Fruit fly (Drosophila melanogaster) whole organism, embryonic: ENCODE data around the gene CG43321.

Source experiments
- Antp ChIP-seq: fragments of 200-800 bp; sonication (Bioruptor generic); optimal IDR thresholded peaks from 3 replicates; lab custom pipeline; 2016; ENCODE audit warnings: missing biosample characterization, missing genetic modification characterization
- Atf-2 ChIP-seq: fragments of 200-800 bp; sonication (Bioruptor generic); optimal IDR thresholded peaks from 2 replicates; lab custom pipeline; 2016; ENCODE audit warnings: missing biosample characterization, missing genetic modification characterization
- B-H1 ChIP-seq: fragments of 200-800 bp; sonication (Bioruptor generic); IDR thresholded peaks from 3 replicates; pipeline ENCODE4 v1.3.6; 2022; ENCODE audit warnings: missing biosample characterization, missing genetic modification characterization
- CG11247 ChIP-seq: fragments of 200-800 bp; sonication (Bioruptor generic); IDR thresholded peaks from 2 replicates; pipeline ENCODE4 v1.3.6; 2022; ENCODE audit warnings: missing biosample characterization, missing genetic modification characterization
- CG11398 ChIP-seq: fragments of 200-800 bp; sonication (Bioruptor generic); optimal IDR thresholded peaks from 2 replicates; lab custom pipeline; 2016; ENCODE audit warnings: missing biosample characterization, missing genetic modification characterization
- CG11696 ChIP-seq: fragments of 200-800 bp; sonication (Bioruptor generic); IDR thresholded peaks from 2 replicates; pipeline ENCODE4 v1.3.6; 2022; ENCODE audit warnings: missing biosample characterization, missing genetic modification characterization
- CG12769 ChIP-seq: fragments of 200-800 bp; sonication (Bioruptor generic); optimal IDR thresholded peaks from 2 replicates; lab custom pipeline; 2019; ENCODE audit warnings: missing biosample characterization, mild to moderate bottlenecking, missing genetic modification characterization, moderate library complexity
- CG17328 ChIP-seq: fragments of 200-800 bp; sonication (Bioruptor generic); IDR thresholded peaks from 2 replicates; pipeline ENCODE4 v1.3.6; 2022; ENCODE audit warnings: missing biosample characterization, missing genetic modification characterization
- CG17912 ChIP-seq: fragments of 200-800 bp; sonication (Bioruptor generic); optimal IDR thresholded peaks from 2 replicates; lab custom pipeline; 2018; ENCODE audit warnings: missing biosample characterization, mild to moderate bottlenecking, missing genetic modification characterization
- CG18599 ChIP-seq: fragments of 200-800 bp; sonication (Bioruptor generic); optimal IDR thresholded peaks from 3 replicates; lab custom pipeline; 2017; ENCODE audit warnings: missing biosample characterization, missing genetic modification characterization, mild to moderate bottlenecking, moderate library complexity, missing genetic modification reagents
- CG3281 ChIP-seq: fragments of 200-800 bp; sonication (Bioruptor generic); optimal IDR thresholded peaks from 3 replicates; lab custom pipeline; 2017; ENCODE audit warnings: missing biosample characterization, mild to moderate bottlenecking, missing genetic modification characterization
- CG34422 ChIP-seq: fragments of 200-800 bp; sonication (Bioruptor generic); IDR thresholded peaks from 3 replicates; pipeline ENCODE4 v1.3.6; 2022; ENCODE audit warnings: missing biosample characterization, missing genetic modification characterization
- CG6854 ChIP-seq: fragments of 200-800 bp; sonication (Bioruptor generic); optimal IDR thresholded peaks from 3 replicates; lab custom pipeline; 2017; ENCODE audit warnings: missing biosample characterization, mild to moderate bottlenecking, missing genetic modification characterization
- CG7556 ChIP-seq: fragments of 200-800 bp; sonication (Bioruptor generic); optimal IDR thresholded peaks from 2 replicates; lab custom pipeline; 2017; ENCODE audit warnings: missing biosample characterization, mild to moderate bottlenecking, missing genetic modification characterization
- CG8290 ChIP-seq, 3 experiments: fragments of 200-800 bp; sonication (Bioruptor generic); optimal IDR thresholded peaks; 2 replicates each; lab custom pipeline; 2016 to 2019; ENCODE audit warnings: missing biosample characterization in 3 of 3, missing genetic modification characterization in 3 of 3, mild to moderate bottlenecking in 2 of 3, moderate library complexity in 1 of 3
- CG9727 ChIP-seq: fragments of 200-800 bp; sonication (Bioruptor generic); optimal IDR thresholded peaks from 3 replicates; lab custom pipeline; 2017; ENCODE audit warnings: missing biosample characterization, mild to moderate bottlenecking, missing genetic modification characterization
- Dfd ChIP-seq, 2 experiments: fragments of >200 bp; optimal IDR thresholded peaks; 2 replicates each; lab custom pipeline; 2017; ENCODE audit warnings: missing biosample characterization in 2 of 2, missing genetic modification characterization in 2 of 2
- E2f2 ChIP-seq: fragments of 200-800 bp; sonication (Bioruptor generic); IDR thresholded peaks from 2 replicates; pipeline ENCODE4 v1.3.6; 2022; ENCODE audit warnings: missing biosample characterization, missing genetic modification characterization
- H15 ChIP-seq: fragments of 200-800 bp; sonication (Bioruptor generic); IDR thresholded peaks from 3 replicates; pipeline ENCODE4 v1.3.6; 2022; ENCODE audit warnings: missing biosample characterization, missing genetic modification characterization
- Hr51 ChIP-seq, 2 experiments: fragments of 200-800 bp; sonication (Bioruptor generic); optimal IDR thresholded peaks; 2 replicates in 1 of 2; 3 replicates in 1 of 2; lab custom pipeline; 2016 to 2018; ENCODE audit warnings: missing biosample characterization in 2 of 2, missing genetic modification characterization in 2 of 2, mild to moderate bottlenecking in 1 of 2, moderate library complexity in 1 of 2
- Hr78 ChIP-seq, 2 experiments: fragments of 200-800 bp in 1 of 2; fragments of >200 bp in 1 of 2; sonication (Bioruptor generic) in 1 of 2; optimal IDR thresholded peaks; 2 replicates each; lab custom pipeline; 2017 to 2019; ENCODE audit warnings: missing biosample characterization in 2 of 2, missing genetic modification characterization in 2 of 2, mild to moderate bottlenecking in 1 of 2, moderate library complexity in 1 of 2
- Med ChIP-seq: fragments of 200-800 bp; sonication (Bioruptor generic); peaks from one replicate; lab custom pipeline; 2016; ENCODE audit warnings: missing biosample characterization, missing genetic modification characterization, mild to moderate bottlenecking, inconsistent platforms, moderate library complexity
- Mes4 ChIP-seq: fragments of 200-800 bp; sonication (Bioruptor generic); optimal IDR thresholded peaks from 2 replicates; lab custom pipeline; 2016; ENCODE audit warnings: missing biosample characterization, missing genetic modification characterization
- NC2α ChIP-seq: fragments of 200-800 bp; sonication (Bioruptor generic); optimal IDR thresholded peaks from 2 replicates; lab custom pipeline; 2016; ENCODE audit warnings: missing biosample characterization, missing genetic modification characterization
- Oaz ChIP-seq: fragments of 200-800 bp; sonication (Bioruptor generic); IDR thresholded peaks from 2 replicates; pipeline ENCODE4 v1.3.6; 2022; ENCODE audit warnings: missing biosample characterization, missing genetic modification characterization
- Optix ChIP-seq: fragments of 200-800 bp; sonication (Bioruptor generic); IDR thresholded peaks from 3 replicates; pipeline ENCODE4 v1.3.6; 2022; ENCODE audit warnings: missing biosample characterization, missing genetic modification characterization
- PHDP ChIP-seq: fragments of 200-800 bp; sonication (Bioruptor generic); optimal IDR thresholded peaks from 3 replicates; lab custom pipeline; 2018; ENCODE audit warnings: missing biosample characterization, mild to moderate bottlenecking, missing genetic modification characterization, moderate library complexity
- Sox100B ChIP-seq: fragments of 200-800 bp; sonication (Bioruptor generic); optimal IDR thresholded peaks from 3 replicates; lab custom pipeline; 2018; ENCODE audit warnings: missing biosample characterization, mild to moderate bottlenecking, missing genetic modification characterization
- Xrp1 ChIP-seq: fragments of 200-800 bp; sonication (Bioruptor generic); IDR thresholded peaks from 2 replicates; pipeline ENCODE4 v1.3.6; 2022; ENCODE audit warnings: missing biosample characterization, missing genetic modification characterization
- ara ChIP-seq: fragments of 200-800 bp; sonication (Bioruptor generic); IDR thresholded peaks from 2 replicates; pipeline ENCODE4 v1.3.6; 2022; ENCODE audit warnings: missing biosample characterization, missing genetic modification characterization
- ci ChIP-seq: fragments of 200-800 bp; sonication (Bioruptor generic); IDR thresholded peaks from 3 replicates; pipeline ENCODE4 v1.3.6; 2022; ENCODE audit warnings: missing biosample characterization, missing genetic modification characterization
- fd102C ChIP-seq: fragments of 200-800 bp; sonication (Bioruptor generic); optimal IDR thresholded peaks from 2 replicates; lab custom pipeline; 2018; ENCODE audit warnings: missing biosample characterization, mild to moderate bottlenecking, missing genetic modification characterization, moderate library complexity
- gem ChIP-seq: fragments of 200-800 bp; sonication (Bioruptor generic); optimal IDR thresholded peaks from 2 replicates; lab custom pipeline; 2019; ENCODE audit warnings: missing biosample characterization, mild to moderate bottlenecking, missing genetic modification characterization, moderate library complexity
- kah ChIP-seq: fragments of 200-800 bp; sonication (Bioruptor generic); optimal IDR thresholded peaks from 2 replicates; lab custom pipeline; 2018; ENCODE audit warnings: missing biosample characterization, mild to moderate bottlenecking, missing genetic modification characterization
- kni ChIP-seq: fragments of 200-800 bp; sonication (Bioruptor generic); optimal IDR thresholded peaks from 3 replicates; lab custom pipeline; 2017; ENCODE audit warnings: mild to moderate bottlenecking, missing biosample characterization, missing genetic modification reagents, missing genetic modification characterization
- maf-S ChIP-seq: fragments of 200-800 bp; sonication (Bioruptor generic); optimal IDR thresholded peaks from 2 replicates; lab custom pipeline; 2016; ENCODE audit warnings: missing biosample characterization, missing genetic modification characterization
- onecut ChIP-seq: fragments of 200-800 bp; sonication (Bioruptor generic); IDR thresholded peaks from 2 replicates; pipeline ENCODE4 v1.3.6; 2022; ENCODE audit warnings: missing biosample characterization, missing genetic modification characterization
- peb ChIP-seq: fragments of 200-800 bp; sonication (Bioruptor generic); IDR thresholded peaks from 2 replicates; pipeline ENCODE4 v1.3.6; 2022; ENCODE audit warnings: missing biosample characterization, missing genetic modification characterization
- row ChIP-seq: fragments of 200-800 bp; sonication (Bioruptor generic); IDR thresholded peaks from 3 replicates; pipeline ENCODE4 v1.3.6; 2022; ENCODE audit warnings: missing biosample characterization, missing genetic modification characterization
- sd ChIP-seq: fragments of 200-800 bp; sonication (Bioruptor generic); optimal IDR thresholded peaks from 3 replicates; lab custom pipeline; 2018; ENCODE audit warnings: missing biosample characterization, mild to moderate bottlenecking, missing genetic modification characterization, moderate library complexity
- sens ChIP-seq: fragments of 200-800 bp; sonication (Bioruptor generic); peaks from one replicate; lab custom pipeline; 2016; ENCODE audit warnings: missing biosample characterization, missing genetic modification characterization
- seq ChIP-seq: fragments of 200-800 bp; sonication (Bioruptor generic); IDR thresholded peaks from 2 replicates; pipeline ENCODE4 v1.3.6; 2022; ENCODE audit warnings: missing biosample characterization, missing genetic modification characterization
- sob ChIP-seq: fragments of 200-800 bp; sonication (Bioruptor generic); IDR thresholded peaks from 2 replicates; pipeline ENCODE4 v1.3.6; 2022; ENCODE audit warnings: missing biosample characterization, missing genetic modification characterization
- toy ChIP-seq: fragments of 200-800 bp; sonication (Bioruptor generic); IDR thresholded peaks from 2 replicates; pipeline ENCODE4 v1.3.6; 2022; ENCODE audit warnings: missing biosample characterization, missing genetic modification characterization
- wek ChIP-seq: fragments of 200-800 bp; sonication (Bioruptor generic); optimal IDR thresholded peaks from 3 replicates; lab custom pipeline; 2018; ENCODE audit warnings: missing biosample characterization, mild to moderate bottlenecking, missing genetic modification characterization, moderate library complexity

Gene CG43321

DNA sequence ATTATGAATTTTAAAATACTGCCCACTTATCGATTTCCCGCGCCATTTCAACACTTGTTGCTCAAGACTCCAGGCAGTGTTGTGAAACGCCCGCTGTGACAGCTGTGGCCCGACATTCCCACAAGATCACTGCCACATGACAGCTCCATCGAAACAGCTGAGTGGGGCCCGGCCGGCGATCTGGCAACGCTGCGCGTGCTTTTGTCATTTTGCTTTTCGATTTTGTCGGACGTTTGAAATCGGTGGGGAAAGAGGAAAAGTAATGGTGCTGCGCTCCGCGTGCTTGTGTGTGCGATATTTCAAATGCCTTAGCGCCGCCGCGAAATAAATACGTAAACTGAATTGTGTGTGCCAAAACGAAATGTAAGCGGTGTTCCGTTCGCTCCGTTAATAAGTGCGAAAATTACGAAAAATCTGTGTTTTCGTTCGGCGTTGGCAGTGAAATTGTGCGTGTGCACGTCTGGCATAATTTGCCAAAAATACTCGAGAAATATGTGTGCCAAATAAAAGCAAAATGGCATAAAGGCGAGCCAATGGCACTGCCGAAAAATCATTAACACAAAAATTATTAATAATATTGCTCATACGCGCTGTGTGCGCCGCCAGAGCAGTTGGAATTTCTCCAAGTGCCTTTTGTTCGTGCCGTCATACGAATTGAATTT is 30.2 kb downstream of the CG43321 start (continued):
- TF ChIP-seq H15 (GFP tag; lab: Robert Waterston, UW): peak; percentile 26; the same call in 1 of the 3 replicates

DNA sequence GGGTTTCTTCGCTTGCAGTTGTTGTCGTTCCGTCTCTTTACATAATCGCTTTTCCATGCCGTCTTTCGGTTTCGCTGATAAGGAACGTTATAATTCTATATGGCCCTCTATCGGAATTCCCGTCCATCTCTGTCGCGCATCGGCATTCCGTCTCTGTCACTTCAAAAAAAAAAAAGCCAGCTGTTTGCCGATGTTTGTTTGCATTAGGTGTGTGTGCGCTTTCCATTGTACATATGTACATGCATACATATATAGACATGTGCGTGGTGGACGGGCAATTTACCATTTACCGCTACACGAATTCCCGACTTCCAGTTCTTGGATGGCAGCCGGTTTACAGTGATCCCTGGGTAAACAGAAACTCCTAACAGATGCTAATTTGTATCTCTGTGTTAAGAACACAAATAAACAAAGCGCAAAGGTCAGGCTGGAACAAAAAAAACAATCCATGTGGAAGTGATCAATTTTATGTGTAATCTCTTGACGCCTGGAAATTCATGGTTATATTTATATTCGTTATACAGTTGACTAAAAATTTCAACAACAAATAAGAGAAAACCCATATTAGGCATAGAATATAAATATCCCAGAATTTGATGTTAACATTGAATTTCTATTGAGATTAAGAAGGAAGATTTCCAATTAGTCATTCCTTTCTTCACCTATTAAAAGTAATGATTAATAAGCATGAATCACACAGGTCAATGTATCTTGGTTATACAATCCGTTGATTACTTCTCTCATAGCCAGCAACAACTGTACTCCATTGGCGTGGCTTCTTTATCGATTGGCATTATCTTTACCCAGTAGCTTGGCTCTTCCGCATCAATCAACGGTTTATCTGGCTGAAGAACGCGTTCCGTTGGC is 31.2 kb downstream of the CG43321 start:
- TF ChIP-seq CG11696 (GFP tag; lab: Robert Waterston, UW) (0 out of 2 replicates have a peak, but pooled peaks have one; percentile 13), fd102C (GFP tag; lab: Kevin White, UChicago) (peak; percentile 52), ci (GFP tag; lab: Robert Waterston, UW) (peak; percentile 84), ara (GFP tag; lab: Robert Waterston, UW) (0 out of 2 replicates have a peak, but pooled peaks have one; percentile 39), gem (tag; lab: Kevin White, UChicago) (peak; percentile 34), kah (GFP tag; lab: Kevin White, UChicago) (no peak), onecut (GFP tag; lab: Robert Waterston, UW) (peak; percentile 71), Atf-2 (GFP tag; lab: Kevin White, UChicago) (no peak), row (GFP tag; lab: Robert Waterston, UW) (peak; percentile 42), sens (GFP tag; lab: Kevin White, UChicago) (peak; percentile 94), E2f2 (GFP tag; lab: Robert Waterston, UW) (no peak), sob (GFP tag; lab: Robert Waterston, UW) (peak; percentile 32; the same call in 1 of the 2 replicates), toy (GFP tag; lab: Robert Waterston, UW) (no peak), kni (GFP tag; lab: Kevin White, UChicago) (peak; percentile 60), CG3281 (peak; percentile 33), Xrp1 (GFP tag; lab: Robert Waterston, UW) (peak; percentile 63), peb (GFP tag; lab: Robert Waterston, UW) (no peak), Optix (GFP tag; lab: Robert Waterston, UW) (0 out of 3 replicates have a peak, but pooled peaks have one; percentile 45), Antp (no peak), NC2α (GFP tag; lab: Kevin White, UChicago) (peak; percentile 32), CG6854 (GFP tag; lab: Kevin White, UChicago) (peak; percentile 8), CG12769 (tag; lab: Kevin White, UChicago) (peak; percentile 20), Mes4 (GFP tag; lab: Kevin White, UChicago) (peak; percentile 52), Sox100B (GFP tag; lab: Kevin White, UChicago) (peak; percentile 33), CG8290 (GFP tag; optimal IDR thresholded peaks at IDR 0.05; lab: Kevin White, UChicago) (no peak), CG8290 (tag; optimal IDR thresholded peaks at IDR 0.05; lab: Kevin White, UChicago) (peak in 1 of 2 experiments; percentile 28), maf-S (no peak), CG17328 (peak; percentile 42; the same call in 1 of the 2 replicates), PHDP (tag; lab: Kevin White, UChicago) (peak; percentile 15), wek (GFP tag; lab: Kevin White, UChicago) (peak; percentile 41), CG11398 (GFP tag; lab: Kevin White, UChicago) (peak; percentile 37), Oaz (GFP tag; lab: Robert Waterston, UW) (no peak), CG17912 (GFP tag; lab: Kevin White, UChicago) (peak; percentile 66), B-H1 (GFP tag; lab: Robert Waterston, UW) (peak; percentile 9; the same call in 1 of the 3 replicates), CG34422 (GFP tag; lab: Robert Waterston, UW) (peak; percentile 27; the same call in 1 of the 3 replicates), sd (tag; lab: Kevin White, UChicago) (peak; percentile 90), Dfd (GFP tag; optimal IDR thresholded peaks at IDR 0.05; lab: Kevin White, UChicago) (no peak), CG18599 (GFP tag; lab: Kevin White, UChicago) (peak; percentile 27), Hr78 (GFP tag; optimal IDR thresholded peaks at IDR 0.05; lab: Kevin White, UChicago) (peak in 1 of 2 experiments; percentile 72), Med (GFP tag; lab: Kevin White, UChicago) (peak; percentile 78), seq (peak; percentile 66), Hr51 (GFP tag; optimal IDR thresholded peaks at IDR 0.05; lab: Kevin White, UChicago) (peak in 1 of 2 experiments; percentile 15), CG7556 (peak; percentile 31), CG9727 (GFP tag; lab: Kevin White, UChicago) (peak; percentile 13), CG11247 (0 out of 2 replicates have a peak, but pooled peaks have one; percentile 12)
